Worm (Caenorhabditis elegans): ENCODE data around the gene sgca-1.

Gene sgca-1

DNA sequence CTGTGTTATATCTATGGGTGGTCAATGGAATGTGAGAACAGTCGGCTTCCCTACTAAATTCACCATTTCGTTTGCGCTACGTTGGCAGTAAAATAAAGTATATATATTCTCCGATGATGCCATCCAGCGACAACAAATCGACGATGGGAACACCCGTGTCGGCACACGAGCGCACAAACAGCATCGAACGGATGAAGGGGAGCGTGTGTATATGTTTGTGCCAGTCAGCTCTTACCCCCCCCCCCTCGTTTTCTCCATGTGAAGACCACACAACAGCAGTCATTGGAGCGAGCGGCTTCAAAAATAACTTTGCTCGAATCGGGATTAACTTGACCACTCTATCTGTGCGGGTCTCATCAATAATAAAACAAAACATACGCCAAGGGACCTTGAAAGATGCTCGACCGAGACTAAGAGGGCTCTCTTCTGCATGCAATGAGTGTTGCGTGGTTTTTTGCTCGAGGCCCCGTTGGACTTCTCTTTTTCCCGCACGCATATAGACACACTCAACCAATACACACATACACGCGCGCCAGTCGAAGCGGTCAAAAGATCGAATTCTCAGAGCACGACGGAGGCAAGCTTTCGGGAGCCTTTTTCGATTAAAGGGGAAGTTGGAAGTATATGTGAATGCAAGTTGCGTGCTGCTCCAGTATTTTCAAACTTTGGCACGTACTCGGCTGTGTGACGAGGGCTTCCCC lies 48.9 kb downstream of the sgca-1 start (continued):
- TF ChIP-seq ceh-63 (GFP tag; optimal IDR thresholded peaks at IDR 0.05): no peak
- TF ChIP-seq dsc-1 (tag; optimal IDR thresholded peaks at IDR 0.05): peak; percentile 58
- no peak for TF ChIP-seq ztf-4 (tag; optimal IDR thresholded peaks at IDR 0.05)
- no peak for TF ChIP-seq nhr-85 (tag)
- TF ChIP-seq mdl-1 (tag; optimal IDR thresholded peaks at IDR 0.05): peak in 1 of 2 experiments; percentile 47
- no peak for TF ChIP-seq lir-3 (tag; optimal IDR thresholded peaks at IDR 0.05; ENCODE audit: poor library complexity)

DNA sequence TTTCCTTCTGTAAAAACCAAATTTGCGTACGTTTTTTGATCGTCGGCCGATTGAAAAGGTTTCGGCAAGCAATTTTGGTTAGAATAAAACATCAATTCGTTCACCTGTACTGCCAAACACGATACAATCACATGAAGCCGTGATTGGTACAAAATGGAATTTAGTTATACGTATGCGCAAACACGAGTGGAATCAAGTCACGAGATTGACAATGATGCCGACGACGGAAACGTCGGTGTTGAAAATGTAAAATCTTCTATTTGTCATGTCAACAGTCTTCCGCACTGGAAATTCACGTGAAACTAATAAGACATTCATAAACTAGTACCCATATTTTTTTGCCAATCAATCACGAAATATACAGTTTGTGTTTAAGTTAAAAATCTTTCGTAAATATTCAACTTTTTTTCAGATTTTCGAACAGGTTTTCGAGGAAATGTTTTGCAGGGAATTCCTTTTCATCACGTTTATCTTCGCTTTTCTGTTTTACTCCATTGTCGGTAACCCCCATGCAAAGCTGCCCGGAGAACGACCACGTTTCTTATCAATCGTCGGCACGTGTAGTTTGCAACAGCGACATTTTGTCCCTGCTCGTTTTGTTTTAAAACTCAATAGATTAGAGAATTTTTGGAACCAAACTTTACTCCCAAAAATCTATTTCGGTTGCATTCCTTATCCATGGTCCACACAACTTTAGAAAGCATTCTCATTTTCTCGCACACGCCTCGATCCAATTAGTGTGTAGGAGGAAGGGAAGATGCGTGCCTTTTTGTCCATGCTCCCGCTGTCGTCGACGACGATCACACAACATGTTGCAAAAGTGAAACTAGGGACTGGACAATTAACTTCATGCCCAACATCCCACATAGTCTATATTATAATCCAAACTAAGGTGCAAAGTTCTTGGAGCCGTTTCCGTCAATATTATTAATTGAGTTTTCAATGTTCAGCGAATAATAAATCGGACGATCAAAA lies 50.0 kb downstream of the sgca-1 start:
- TF ChIP-seq xbp-1 (tag; optimal IDR thresholded peaks at IDR 0.05) (peak; percentile 40), hpl-2 (GFP tag; optimal IDR thresholded peaks at IDR 0.05) (no peak), C16A3.4 (tag; optimal IDR thresholded peaks at IDR 0.05) (peak; percentile 40), nhr-19 (GFP tag; conservative IDR thresholded peaks at IDR 0.05) (peak; percentile 63), nhr-20 (tag; optimal IDR thresholded peaks at IDR 0.05) (peak; percentile 91), unc-86 (tag; optimal IDR thresholded peaks at IDR 0.05) (no peak), ztf-11 (tag; optimal IDR thresholded peaks at IDR 0.05) (no peak), rnt-1 (tag; optimal IDR thresholded peaks at IDR 0.05) (no peak), hlh-4 (tag; optimal IDR thresholded peaks at IDR 0.05) (no peak), sox-4 (tag; optimal IDR thresholded peaks at IDR 0.05) (peak; percentile 3), nhr-76 (tag; optimal IDR thresholded peaks at IDR 0.05) (no peak), C34B4.2 (tag; optimal IDR thresholded peaks at IDR 0.05) (no peak), sptf-1 (tag; optimal IDR thresholded peaks at IDR 0.05) (no peak), irx-1 (tag; optimal IDR thresholded peaks at IDR 0.05) (peak; percentile 61), lin-15B (tag; optimal IDR thresholded peaks at IDR 0.05) (no peak), unc-98 (GFP tag; IDR thresholded peaks at IDR 0.05) (no peak), pag-3 (tag; optimal IDR thresholded peaks at IDR 0.05; ENCODE audit: borderline replicate concordance, insufficient read depth) (no peak), ama-1 (optimal IDR thresholded peaks at IDR 0.05) (no peak), nhr-71 (tag; optimal IDR thresholded peaks at IDR 0.05) (peak; percentile 88), F16B12.6 (tag; optimal IDR thresholded peaks at IDR 0.05) (no peak), nhr-28 (tag; optimal IDR thresholded peaks at IDR 0.05) (no peak), aha-1 (tag; optimal IDR thresholded peaks at IDR 0.05) (no peak), unc-30 (tag; optimal IDR thresholded peaks at IDR 0.05) (no peak), zag-1 (tag; optimal IDR thresholded peaks at IDR 0.05) (no peak), nhr-12 (tag; optimal IDR thresholded peaks at IDR 0.05) (no peak), sup-37 (GFP tag; optimal IDR thresholded peaks at IDR 0.05) (no peak), efl-3 (GFP tag; optimal IDR thresholded peaks at IDR 0.05) (no peak), fkh-8 (tag; optimal IDR thresholded peaks at IDR 0.05) (peak; percentile 28), nhr-11 (tag; optimal IDR thresholded peaks at IDR 0.05) (no peak), fkh-10 (GFP tag; optimal IDR thresholded peaks at IDR 0.05) (no peak), unc-62 (GFP tag; optimal IDR thresholded peaks at IDR 0.05) (no peak), pax-3 (tag; optimal IDR thresholded peaks at IDR 0.05) (no peak), fkh-4 (tag; optimal IDR thresholded peaks at IDR 0.05; ENCODE audit: borderline replicate concordance) (no peak), tbx-2 (tag; optimal IDR thresholded peaks at IDR 0.05) (peak; percentile 59), lin-13 (GFP tag; optimal IDR thresholded peaks at IDR 0.05) (peak; percentile 19), ceh-82 (tag; optimal IDR thresholded peaks at IDR 0.05) (no peak), lin-14 (GFP tag; optimal IDR thresholded peaks at IDR 0.05) (peak; percentile 75), grh-1 (GFP tag; IDR thresholded peaks at IDR 0.05) (peak; percentile 60; the same call in 1 of the 2 replicates), snpc-4 (tag; optimal IDR thresholded peaks at IDR 0.05) (no peak), ceh-88 (GFP tag; IDR thresholded peaks at IDR 0.05) (peak; percentile 36; the same call in 1 of the 2 replicates), nhr-84 (tag; optimal IDR thresholded peaks at IDR 0.05) (no peak), ceh-90 (tag; optimal IDR thresholded peaks at IDR 0.05) (no peak), nhr-237 (tag; optimal IDR thresholded peaks at IDR 0.05) (no peak)

Measured in whole organism, L1 larva.